Worm (Caenorhabditis elegans): ENCODE data around the gene Y54G2A.28.

The Y54G2A.28 gene

DNA sequence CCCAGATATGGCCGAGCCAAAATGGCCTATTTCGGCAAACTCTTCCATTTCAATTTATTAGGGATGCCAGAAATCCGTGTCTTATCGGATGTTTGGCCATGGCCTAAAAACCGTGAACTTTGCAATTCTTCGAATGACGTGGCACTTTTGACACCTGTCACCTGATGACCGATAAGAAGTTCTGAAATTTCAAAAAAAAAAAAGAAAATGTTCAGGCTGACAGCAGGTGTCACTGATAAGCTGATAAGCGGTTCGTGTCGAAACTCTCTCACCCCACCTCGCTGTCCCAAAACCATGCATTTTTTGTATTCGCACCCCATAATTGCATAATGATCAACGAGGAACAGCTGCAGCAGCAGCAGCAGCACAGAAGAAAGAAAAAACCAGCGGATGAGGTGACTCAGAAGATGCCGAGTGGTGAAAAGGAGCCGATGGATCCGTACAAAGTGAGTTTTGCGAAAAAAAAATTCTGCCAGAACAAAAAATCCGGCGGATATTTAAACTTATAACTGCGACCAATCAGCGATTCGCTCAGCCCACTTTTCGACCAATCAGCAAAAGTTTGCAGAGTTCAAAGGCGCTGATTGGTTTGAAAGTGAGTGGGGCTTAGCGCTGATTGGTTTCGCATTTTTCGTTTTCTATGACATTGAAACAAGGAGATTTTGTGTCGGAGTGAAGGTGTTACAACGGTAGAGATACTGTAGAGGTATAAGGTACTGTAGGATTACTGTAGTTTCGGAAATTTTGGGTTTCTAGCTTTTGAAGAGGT is at the start of gene Y54G2A.28, which contains the start of gene vrp-1 (continued):
- TF ChIP-seq egl-18 (GFP tag; IDR thresholded peaks at IDR 0.05) = no peak
- no peak for TF ChIP-seq ztf-25 (GFP tag; IDR thresholded peaks at IDR 0.05)
- no peak for TF ChIP-seq nfya-1 (tag; optimal IDR thresholded peaks at IDR 0.05; ENCODE audit: borderline replicate concordance, insufficient read depth)
- no peak for TF ChIP-seq ceh-58 (GFP tag; IDR thresholded peaks at IDR 0.05)
- TF ChIP-seq rcor-1 (GFP tag; IDR thresholded peaks at IDR 0.05) = no peak
- TF ChIP-seq tbp1 (GFP tag; optimal IDR thresholded peaks at IDR 0.05) = peak; percentile 33
- TF ChIP-seq let-526 (GFP tag; IDR thresholded peaks at IDR 0.05) = peak; percentile 57; the same call in 1 of the 2 replicates
- TF ChIP-seq die-1 (tag; optimal IDR thresholded peaks at IDR 0.05) = no peak
- no peak for TF ChIP-seq sptf-2 (GFP tag; optimal IDR thresholded peaks at IDR 0.05)
- TF ChIP-seq madf-6 (GFP tag; IDR thresholded peaks at IDR 0.05) = no peak
- no peak for TF ChIP-seq sea-2 (GFP tag; IDR thresholded peaks at IDR 0.05)
- no peak for TF ChIP-seq F23B12.7 (tag; optimal IDR thresholded peaks at IDR 0.05; ENCODE audit: insufficient read depth)
- TF ChIP-seq rec-8 (tag; optimal IDR thresholded peaks at IDR 0.05) = no peak
- TF ChIP-seq B0019.2 (GFP tag; conservative IDR thresholded peaks at IDR 0.05) = no peak
- peak; percentile 94 to 96 for TF ChIP-seq let-607 (tag; optimal IDR thresholded peaks at IDR 0.05)
- TF ChIP-seq ztf-26 (tag; optimal IDR thresholded peaks at IDR 0.05) = no peak
- TF ChIP-seq D2030.7 (GFP tag; IDR thresholded peaks at IDR 0.05) = no peak
- TF ChIP-seq hsf-1 (GFP tag; IDR thresholded peaks at IDR 0.05) = no peak
- no peak for TF ChIP-seq tbx-9 (tag; optimal IDR thresholded peaks at IDR 0.05; ENCODE audit: borderline replicate concordance)
- TF ChIP-seq ceh-79 (tag; optimal IDR thresholded peaks at IDR 0.05) = no peak
- no peak for TF ChIP-seq Y79H2A.3 (GFP tag; conservative IDR thresholded peaks at IDR 0.05)
- TF ChIP-seq F22D6.2 (tag; optimal IDR thresholded peaks at IDR 0.05) = no peak
- TF ChIP-seq ceh-100 (GFP tag; IDR thresholded peaks at IDR 0.05) = no peak
- TF ChIP-seq snpc-1.3 (tag; optimal IDR thresholded peaks at IDR 0.05; ENCODE audit: insufficient read depth) = no peak
- TF ChIP-seq attf-6 (GFP tag; IDR thresholded peaks at IDR 0.05) = no peak
- no peak for TF ChIP-seq Y53F4B.3 (GFP tag; IDR thresholded peaks at IDR 0.05)
- TF ChIP-seq lir-1 (GFP tag; conservative IDR thresholded peaks at IDR 0.05) = no peak
- no peak for TF ChIP-seq T07F8.4 (tag; optimal IDR thresholded peaks at IDR 0.05)
- no peak for TF ChIP-seq F57A8.1 (GFP tag; optimal IDR thresholded peaks at IDR 0.05)
- TF ChIP-seq nhr-27 (tag; optimal IDR thresholded peaks at IDR 0.05) = no peak
- TF ChIP-seq ztf-3 (GFP tag; optimal IDR thresholded peaks at IDR 0.05) = no peak

- TF ChIP-seq ceh-91 (GFP tag; IDR thresholded peaks at IDR 0.05) = peak; percentile 82
- no peak for TF ChIP-seq F57C9.4 (tag; optimal IDR thresholded peaks at IDR 0.05)
- peak; percentile 70 for TF ChIP-seq D2030.7 (GFP tag; IDR thresholded peaks at IDR 0.05)
- 0 out of 2 replicates have a peak, but pooled peaks have one; percentile 57 for TF ChIP-seq ztf-28 (GFP tag; IDR thresholded peaks at IDR 0.05)
- peak; percentile 83 for TF ChIP-seq F33H1.4 (GFP tag; IDR thresholded peaks at IDR 0.05)
- no peak for TF ChIP-seq snpc-1.1 (tag; optimal IDR thresholded peaks at IDR 0.05; ENCODE audit: insufficient read depth)
- peak; percentile 86 for TF ChIP-seq madf-6 (GFP tag; IDR thresholded peaks at IDR 0.05)
- TF ChIP-seq efl-1 (GFP tag; optimal IDR thresholded peaks at IDR 0.05) = peak; percentile 35
- no peak for TF ChIP-seq egrh-3 (GFP tag; IDR thresholded peaks at IDR 0.05)
- peak; percentile 28 for TF ChIP-seq F49E8.2 (tag; optimal IDR thresholded peaks at IDR 0.05; ENCODE audit: insufficient read depth)
- TF ChIP-seq attf-3 (GFP tag; conservative IDR thresholded peaks at IDR 0.05) = peak; percentile 55; the same call in 1 of the 2 replicates
- TF ChIP-seq mcd-1 (GFP tag; IDR thresholded peaks at IDR 0.05) = peak; percentile 87
- peak; percentile 68; the same call in 1 of the 2 replicates for TF ChIP-seq ceh-100 (GFP tag; IDR thresholded peaks at IDR 0.05)
- peak; percentile 55 for TF ChIP-seq xnd-1 (tag; optimal IDR thresholded peaks at IDR 0.05)
- peak; percentile 90 for TF ChIP-seq lsl-1 (GFP tag; optimal IDR thresholded peaks at IDR 0.05)
Measured at ce11 chrIV:3055848-3056247, 43.6 kb upstream of the Y54G2A.28 start.
